Fruit fly (Drosophila melanogaster): ENCODE data around the gene CG9813.

Gene CG9813

dm6 chr3R:13425470-13426033 lies 46.0 kb upstream of the CG9813 start, which contains the start of gene Act87E (continued):
- TF ChIP-seq hbn (GFP tag; IDR thresholded peaks at IDR 0.05; ENCODE audit: partially characterized antibody) (no peak), CG4328 (GFP tag; optimal IDR thresholded peaks at IDR 0.05) (peak; percentile 3), CG2116 (GFP tag; optimal IDR thresholded peaks at IDR 0.05) (peak; percentile 7), ham (GFP tag; IDR thresholded peaks at IDR 0.05) (no peak), HHEX (GFP tag; optimal IDR thresholded peaks at IDR 0.05) (peak; percentile 29), knrl (GFP tag; IDR thresholded peaks at IDR 0.05; ENCODE audit: partially characterized antibody) (no peak), CG31441 (GFP tag; IDR thresholded peaks at IDR 0.05) (peak; percentile 89), Dip2 (GFP tag; IDR thresholded peaks at IDR 0.05) (no peak), tin (GFP tag; optimal IDR thresholded peaks at IDR 0.05) (peak; percentile 58), D19B (GFP tag; optimal IDR thresholded peaks at IDR 0.05) (no peak), CG13775 (GFP tag; optimal IDR thresholded peaks at IDR 0.05) (peak; percentile 64), cwo (GFP tag; optimal IDR thresholded peaks at IDR 0.05) (peak; percentile 39), HmgD (GFP tag; optimal IDR thresholded peaks at IDR 0.05) (no peak), Neu2 (GFP tag; optimal IDR thresholded peaks at IDR 0.05; ENCODE audit: borderline replicate concordance) (no peak), dmrt11E (tag; optimal IDR thresholded peaks at IDR 0.05) (peak; percentile 84), CG6791 (GFP tag; IDR thresholded peaks at IDR 0.05; ENCODE audit: partially characterized antibody) (no peak), CkIIα-i1 (GFP tag; IDR thresholded peaks at IDR 0.05) (no peak), TFAM (GFP tag; optimal IDR thresholded peaks at IDR 0.05) (no peak), pan (optimal IDR thresholded peaks at IDR 0.05) (no peak), pan (GFP tag; optimal IDR thresholded peaks at IDR 0.05 in 1 of 2, IDR thresholded peaks at IDR 0.05 in 1 of 2) (peak in 1 of 2 experiments; percentile 39), CG32532 (GFP tag; IDR thresholded peaks at IDR 0.05) (no peak), CTCF (GFP tag; optimal IDR thresholded peaks at IDR 0.05) (no peak), twi (tag; optimal IDR thresholded peaks at IDR 0.05) (peak; percentile 98), Xrp1 (GFP tag; IDR thresholded peaks at IDR 0.05) (peak; percentile 64), Sox100B (GFP tag; optimal IDR thresholded peaks at IDR 0.05) (peak; percentile 85), HLH54F (GFP tag; optimal IDR thresholded peaks at IDR 0.05) (no peak), HLHmδ (GFP tag; optimal IDR thresholded peaks at IDR 0.05) (no peak), CG33213 (GFP tag; optimal IDR thresholded peaks at IDR 0.05) (no peak), CG8388 (GFP tag; optimal IDR thresholded peaks at IDR 0.05) (peak; percentile 66), gce (GFP tag; IDR thresholded peaks at IDR 0.05) (no peak), CG1832 (GFP tag; optimal IDR thresholded peaks at IDR 0.05) (no peak), bcd (GFP tag; optimal IDR thresholded peaks at IDR 0.05) (peak; percentile 63)

- TF ChIP-seq Elba2 (GFP tag; optimal IDR thresholded peaks at IDR 0.05), result peak; percentile 44
- TF ChIP-seq insv (GFP tag; optimal IDR thresholded peaks at IDR 0.05), result peak in 1 of 2 experiments; percentile 92
- no peak for TF ChIP-seq CG11456 (GFP tag; IDR thresholded peaks at IDR 0.05)
Measured at dm6 chr3R:13422178-13422577, 42.6 kb upstream of the CG9813 start.

dm6 chr3R:13419979-13420378 lies 40.4 kb upstream of the CG9813 start, which contains the start of gene Ir87a:
Ir87a (plus strand) TSS chr3R:13420279.
- TF ChIP-seq Med (GFP tag), result no peak
- no peak for TF ChIP-seq ci (GFP tag; IDR thresholded peaks at IDR 0.05)
- no peak for TF ChIP-seq ERR (GFP tag; optimal IDR thresholded peaks at IDR 0.05)
- TF ChIP-seq Stat92E (GFP tag; optimal IDR thresholded peaks at IDR 0.05), result no peak
- no peak for TF ChIP-seq CG14710 (tag; optimal IDR thresholded peaks at IDR 0.05)
- TF ChIP-seq vnd (GFP tag; IDR thresholded peaks at IDR 0.05; ENCODE audit: partially characterized antibody), result no peak
- TF ChIP-seq bcd (GFP tag; optimal IDR thresholded peaks at IDR 0.05), result no peak
- no peak for TF ChIP-seq croc (GFP tag; conservative IDR thresholded peaks at IDR 0.05)
- no peak for TF ChIP-seq CG18764 (GFP tag; optimal IDR thresholded peaks at IDR 0.05)
- TF ChIP-seq Aef1 (GFP tag; IDR thresholded peaks at IDR 0.05), result no peak
- no peak for TF ChIP-seq Hr51 (GFP tag; optimal IDR thresholded peaks at IDR 0.05)
- TF ChIP-seq Nf-YA (GFP tag; IDR thresholded peaks at IDR 0.05), result no peak
- TF ChIP-seq jing (GFP tag; optimal IDR thresholded peaks at IDR 0.05), result no peak
- no peak for TF ChIP-seq pfk (GFP tag; optimal IDR thresholded peaks at IDR 0.05)
- TF ChIP-seq Oli (tag; optimal IDR thresholded peaks at IDR 0.05), result no peak
- no peak for TF ChIP-seq unpg (GFP tag; optimal IDR thresholded peaks at IDR 0.05)
